Worm (Caenorhabditis elegans): ENCODE data around the gene tex-2.

The tex-2 gene

DNA sequence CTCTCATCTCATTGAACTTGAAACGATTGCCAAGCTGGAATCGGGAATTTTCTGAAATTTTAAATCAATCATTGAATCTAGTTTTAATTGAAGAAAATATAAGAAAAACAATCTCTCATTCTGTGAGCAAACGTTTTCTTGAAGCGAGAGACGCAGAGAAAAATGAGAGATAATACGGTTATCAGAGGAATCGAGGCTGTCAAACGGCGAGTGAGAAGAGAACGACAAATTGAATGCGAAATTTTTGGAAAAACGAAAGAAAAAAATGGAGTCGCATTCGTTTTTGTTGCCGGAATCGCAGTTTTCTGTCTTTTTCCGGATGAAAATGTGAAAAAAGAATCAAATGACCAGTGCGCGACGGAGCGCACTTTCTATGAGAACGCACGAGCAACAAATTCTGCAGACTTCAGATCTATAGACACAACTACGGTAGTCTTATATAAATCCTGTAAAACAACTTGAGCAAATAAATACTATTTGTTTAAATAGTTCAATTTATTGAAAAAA is at the start of gene tex-2:
Gene tex-2, minus strand, starts transcription at position 51 of the 507 bp plus-strand sequence.
- TF ChIP-seq lin-38 (GFP tag; IDR thresholded peaks at IDR 0.05), result peak; percentile 88
- TF ChIP-seq zip-11 (GFP tag; IDR thresholded peaks at IDR 0.05), result no peak
- no peak for TF ChIP-seq nhr-25 (tag; optimal IDR thresholded peaks at IDR 0.05; ENCODE audit: borderline replicate concordance, insufficient read depth)
- no peak for TF ChIP-seq unc-62 (GFP tag; optimal IDR thresholded peaks at IDR 0.05 in 1 of 2)
- TF ChIP-seq unc-62 (tag; optimal IDR thresholded peaks at IDR 0.05), result no peak
- TF ChIP-seq daf-16 (GFP tag; optimal IDR thresholded peaks at IDR 0.05), result no peak
- TF ChIP-seq daf-16 (tag; optimal IDR thresholded peaks at IDR 0.05), result peak; percentile 64
- TF ChIP-seq tra-1 (GFP tag; IDR thresholded peaks at IDR 0.05), result peak; percentile 61; the same call in 1 of the 2 replicates
- TF ChIP-seq hif-1 (tag; optimal IDR thresholded peaks at IDR 0.05), result peak in 1 of 2 experiments; percentile 14
- no peak for TF ChIP-seq tag-97 (GFP tag; IDR thresholded peaks at IDR 0.05)
- TF ChIP-seq ceh-62 (tag; optimal IDR thresholded peaks at IDR 0.05), result no peak
- TF ChIP-seq gei-8 (GFP tag; optimal IDR thresholded peaks at IDR 0.05), result no peak
- TF ChIP-seq unc-130 (GFP tag; optimal IDR thresholded peaks at IDR 0.05), result peak; percentile 49
- TF ChIP-seq lin-13 (GFP tag; optimal IDR thresholded peaks at IDR 0.05), result peak; percentile 10
- peak; percentile 71 for TF ChIP-seq mes-2 (tag; optimal IDR thresholded peaks at IDR 0.05; ENCODE audit: poor library complexity, severe bottlenecking)
- no peak for TF ChIP-seq dmd-8 (GFP tag; IDR thresholded peaks at IDR 0.05)
- TF ChIP-seq F44E2.7 (GFP tag; IDR thresholded peaks at IDR 0.05), result no peak
- no peak for TF ChIP-seq nhr-76 (tag; optimal IDR thresholded peaks at IDR 0.05)
- TF ChIP-seq php-3 (GFP tag; IDR thresholded peaks at IDR 0.05), result no peak
- TF ChIP-seq nhr-111 (GFP tag; optimal IDR thresholded peaks at IDR 0.05), result no peak
- TF ChIP-seq ceh-20 (GFP tag; IDR thresholded peaks at IDR 0.05), result no peak
- TF ChIP-seq Y75B8A.6 (GFP tag; IDR thresholded peaks at IDR 0.05), result no peak
- TF ChIP-seq ZK337.2 (GFP tag; IDR thresholded peaks at IDR 0.05), result no peak
- TF ChIP-seq dmd-6 (GFP tag; IDR thresholded peaks at IDR 0.05), result peak; percentile 79
- no peak for TF ChIP-seq zip-2 (tag; optimal IDR thresholded peaks at IDR 0.05)
- TF ChIP-seq nhr-48 (tag; optimal IDR thresholded peaks at IDR 0.05), result no peak
- TF ChIP-seq nhr-42 (GFP tag; IDR thresholded peaks at IDR 0.05), result no peak
- no peak for TF ChIP-seq lim-7 (GFP tag; IDR thresholded peaks at IDR 0.05)
- TF ChIP-seq vab-7 (GFP tag; IDR thresholded peaks at IDR 0.05), result no peak
- TF ChIP-seq nhr-10 (tag; optimal IDR thresholded peaks at IDR 0.05), result no peak
- no peak for TF ChIP-seq ceh-28 (tag; optimal IDR thresholded peaks at IDR 0.05)
- TF ChIP-seq duxl-1 (tag; optimal IDR thresholded peaks at IDR 0.05; ENCODE audit: poor library complexity), result no peak
- TF ChIP-seq hlh-11 (tag; optimal IDR thresholded peaks at IDR 0.05), result peak; percentile 72
- TF ChIP-seq saeg-2 (GFP tag; IDR thresholded peaks at IDR 0.05), result no peak
- TF ChIP-seq nhr-41 (GFP tag; IDR thresholded peaks at IDR 0.05), result no peak
- TF ChIP-seq ZK546.5 (tag; optimal IDR thresholded peaks at IDR 0.05), result no peak
- TF ChIP-seq sdz-12 (GFP tag; optimal IDR thresholded peaks at IDR 0.05), result no peak
- TF ChIP-seq D1046.2 (GFP tag; IDR thresholded peaks at IDR 0.05), result no peak
- no peak for TF ChIP-seq lin-29 (GFP tag; IDR thresholded peaks at IDR 0.05)
- TF ChIP-seq lsy-2 (tag; optimal IDR thresholded peaks at IDR 0.05), result peak in 1 of 2 experiments; percentile 30
- no peak for TF ChIP-seq lin-39 (tag; optimal IDR thresholded peaks at IDR 0.05)
- no peak for TF ChIP-seq ztf-7 (tag; optimal IDR thresholded peaks at IDR 0.05)
- TF ChIP-seq ztf-11 (tag; optimal IDR thresholded peaks at IDR 0.05), result no peak
- TF ChIP-seq Y105C5A.15 (GFP tag; IDR thresholded peaks at IDR 0.05), result no peak
- no peak for TF ChIP-seq madf-9 (GFP tag; conservative IDR thresholded peaks at IDR 0.05)
- TF ChIP-seq nhr-237 (tag; optimal IDR thresholded peaks at IDR 0.05), result no peak
- TF ChIP-seq fos-1 (tag; optimal IDR thresholded peaks at IDR 0.05), result no peak
- no peak for TF ChIP-seq daf-8 (GFP tag; IDR thresholded peaks at IDR 0.05)
- TF ChIP-seq skn-1 (tag; optimal IDR thresholded peaks at IDR 0.05), result no peak
- TF ChIP-seq dmd-9 (GFP tag; IDR thresholded peaks at IDR 0.05), result no peak
- TF ChIP-seq spr-1 (tag; optimal IDR thresholded peaks at IDR 0.05), result no peak
- TF ChIP-seq egl-27 (tag; optimal IDR thresholded peaks at IDR 0.05), result no peak

All from whole organism, L4 larva.